Fruit fly (Drosophila melanogaster): ENCODE results near the gene CG11977.

Gene CG11977

dm6 chr3R:9013765-9014380 lies 16.4 kb downstream of the CG11977 start (continued):
- TF ChIP-seq pho (GFP tag; optimal IDR thresholded peaks at IDR 0.05): peak; percentile 63
- peak; percentile 56 for TF ChIP-seq CG3163 (GFP tag; optimal IDR thresholded peaks at IDR 0.05)
- TF ChIP-seq B-H1 (GFP tag; IDR thresholded peaks at IDR 0.05): no peak; the same call in 2 of the 3 replicates
- no peak for TF ChIP-seq gem (tag; optimal IDR thresholded peaks at IDR 0.05)
- TF ChIP-seq CG17186 (GFP tag; optimal IDR thresholded peaks at IDR 0.05): peak; percentile 35
- no peak for TF ChIP-seq NK7.1 (GFP tag; optimal IDR thresholded peaks at IDR 0.05)
- peak; percentile 10 for TF ChIP-seq CG10654 (GFP tag; optimal IDR thresholded peaks at IDR 0.05)
- peak; percentile 68 for TF ChIP-seq Antp (GFP tag; optimal IDR thresholded peaks at IDR 0.05)
- peak; percentile 50 for TF ChIP-seq stwl (tag; optimal IDR thresholded peaks at IDR 0.05)
- TF ChIP-seq Trl (optimal IDR thresholded peaks at IDR 0.05): peak in 1 of 2 experiments; percentile 38
- TF ChIP-seq Trl (GFP tag; optimal IDR thresholded peaks at IDR 0.05): peak; percentile 67
- no peak for TF ChIP-seq D19B (GFP tag; optimal IDR thresholded peaks at IDR 0.05)
- no peak for TF ChIP-seq z (GFP tag; IDR thresholded peaks at IDR 0.05)
- TF ChIP-seq CG2875 (GFP tag; optimal IDR thresholded peaks at IDR 0.05): peak; percentile 12
- TF ChIP-seq CG7786 (GFP tag; optimal IDR thresholded peaks at IDR 0.05): peak; percentile 65
- TF ChIP-seq pb (GFP tag; optimal IDR thresholded peaks at IDR 0.05): peak; percentile 63
- TF ChIP-seq psq (GFP tag; optimal IDR thresholded peaks at IDR 0.05): no peak
- TF ChIP-seq CG6765 (GFP tag; optimal IDR thresholded peaks at IDR 0.05): peak; percentile 9
- no peak for TF ChIP-seq CG8388 (GFP tag; optimal IDR thresholded peaks at IDR 0.05)
- TF ChIP-seq hkb (optimal IDR thresholded peaks at IDR 0.05): peak; percentile 33
- TF ChIP-seq hkb (GFP tag; IDR thresholded peaks at IDR 0.05): 0 out of 2 replicates have a peak, but pooled peaks have one; percentile 12
- no peak for TF ChIP-seq sc (optimal IDR thresholded peaks at IDR 0.05)
- no peak for TF ChIP-seq sc (GFP tag; optimal IDR thresholded peaks at IDR 0.05)
- TF ChIP-seq vfl (GFP tag; optimal IDR thresholded peaks at IDR 0.05): peak; percentile 36
- no peak for TF ChIP-seq ash1 (GFP tag; optimal IDR thresholded peaks at IDR 0.05)
- TF ChIP-seq Adf1 (GFP tag; IDR thresholded peaks at IDR 0.05): peak; percentile 42; the same call in 1 of the 2 replicates
- no peak for TF ChIP-seq abd-A (tag; optimal IDR thresholded peaks at IDR 0.05)
- peak; percentile 27 for TF ChIP-seq Atf3 (GFP tag; optimal IDR thresholded peaks at IDR 0.05)
- peak; percentile 57 for TF ChIP-seq kni (GFP tag; optimal IDR thresholded peaks at IDR 0.05)
- TF ChIP-seq Bteb2 (GFP tag; optimal IDR thresholded peaks at IDR 0.05): peak; percentile 60
- TF ChIP-seq CG18262 (tag; optimal IDR thresholded peaks at IDR 0.05): peak; percentile 37
- no peak for TF ChIP-seq twi (tag; optimal IDR thresholded peaks at IDR 0.05)
- TF ChIP-seq fu2 (GFP tag; optimal IDR thresholded peaks at IDR 0.05): peak; percentile 53
- TF ChIP-seq Hmx (GFP tag; optimal IDR thresholded peaks at IDR 0.05): no peak
- TF ChIP-seq Blimp-1 (GFP tag; optimal IDR thresholded peaks at IDR 0.05): no peak
- peak; percentile 70 for TF ChIP-seq pzg (GFP tag; optimal IDR thresholded peaks at IDR 0.05)
- TF ChIP-seq Dad (GFP tag; optimal IDR thresholded peaks at IDR 0.05): peak; percentile 27
- TF ChIP-seq CkIIα-i1 (GFP tag; IDR thresholded peaks at IDR 0.05): no peak
- no peak for TF ChIP-seq Gsc (GFP tag; IDR thresholded peaks at IDR 0.05)
- peak; percentile 33 for TF ChIP-seq dmrt11E (tag; optimal IDR thresholded peaks at IDR 0.05)
- TF ChIP-seq gfzf (GFP tag; optimal IDR thresholded peaks at IDR 0.05): peak; percentile 14
- TF ChIP-seq Ssrp (tag; optimal IDR thresholded peaks at IDR 0.05): peak; percentile 3
- peak; percentile 49 for TF ChIP-seq CTCF (GFP tag; optimal IDR thresholded peaks at IDR 0.05)
- peak; percentile 70 for TF ChIP-seq CG1603 (tag; optimal IDR thresholded peaks at IDR 0.05)
- peak; percentile 45 for TF ChIP-seq en (GFP tag; optimal IDR thresholded peaks at IDR 0.05)
- 0 out of 2 replicates have a peak, but pooled peaks have one; percentile 11 for TF ChIP-seq E2f1 (GFP tag; IDR thresholded peaks at IDR 0.05)
- TF ChIP-seq HHEX (GFP tag; optimal IDR thresholded peaks at IDR 0.05): peak; percentile 27
- peak; percentile 45 for TF ChIP-seq disco-r (GFP tag; optimal IDR thresholded peaks at IDR 0.05)
- TF ChIP-seq CG3995 (GFP tag; optimal IDR thresholded peaks at IDR 0.05): peak; percentile 33
- peak; percentile 73 for TF ChIP-seq HmgD (GFP tag; optimal IDR thresholded peaks at IDR 0.05)
- TF ChIP-seq CG17361 (GFP tag; IDR thresholded peaks at IDR 0.05): peak; percentile 26; the same call in 1 of the 3 replicates
- TF ChIP-seq CG1792 (GFP tag; optimal IDR thresholded peaks at IDR 0.05): peak; percentile 18
